Worm (Caenorhabditis elegans) whole organism, L3 larva: ENCODE results near the gene rnh-2.

Experiments
- R02D3.7 ChIP-seq: fragments of 150-350 bp; optimal IDR thresholded peaks from 2 replicates; lab custom pipeline; 2014; ENCODE audit warnings: missing biosample characterization, missing genetic modification characterization
- ZK546.5 ChIP-seq: sonication (generic microtip); optimal IDR thresholded peaks from 2 replicates; lab custom pipeline; 2017; ENCODE audit warnings: missing biosample characterization, missing genetic modification characterization
- ama-1 ChIP-seq: fragments of 150-350 bp; optimal IDR thresholded peaks from 2 replicates; lab custom pipeline; 2018
- ceh-16 ChIP-seq: sonication (generic microtip); optimal IDR thresholded peaks from 2 replicates; lab custom pipeline; 2017; ENCODE audit warnings: missing biosample characterization, missing genetic modification characterization
- ceh-82 ChIP-seq: fragments of 150-350 bp; optimal IDR thresholded peaks from 2 replicates; lab custom pipeline; 2014; ENCODE audit warnings: missing biosample characterization, missing genetic modification characterization
- egl-27 ChIP-seq: sonication (generic microtip); optimal IDR thresholded peaks from 4 replicates; lab custom pipeline; 2017; ENCODE audit warnings: missing biosample characterization, missing genetic modification reagents, missing genetic modification characterization
- egl-5 ChIP-seq: fragments of 150-350 bp; optimal IDR thresholded peaks from 2 replicates; lab custom pipeline; 2017; ENCODE audit warnings: missing biosample characterization, missing genetic modification reagents, missing genetic modification characterization, inconsistent platforms
- elt-1 ChIP-seq: fragments of 150-350 bp; optimal IDR thresholded peaks from 2 replicates; lab custom pipeline; 2014; ENCODE audit warnings: missing biosample characterization, missing genetic modification characterization
- elt-2 ChIP-seq: sonication (generic microtip); optimal IDR thresholded peaks from 2 replicates; lab custom pipeline; 2016; ENCODE audit warnings: missing genetic modification reagents, mild to moderate bottlenecking, missing genetic modification characterization, missing compliant biosample characterization
- elt-3 ChIP-seq, 3 experiments: fragments of 150-350 bp in 1 of 3; sonication (generic microtip) in 2 of 3; optimal IDR thresholded peaks; 2 replicates in 2 of 3; 4 replicates in 1 of 3; lab custom pipeline; 2014 to 2017; ENCODE audit warnings: missing biosample characterization in 3 of 3, missing genetic modification characterization in 3 of 3
- fkh-10 ChIP-seq: sonication (generic microtip); optimal IDR thresholded peaks from 2 replicates; lab custom pipeline; 2017; ENCODE audit warnings: missing biosample characterization, missing genetic modification reagents, missing genetic modification characterization
- fos-1 ChIP-seq: fragments of 150-350 bp; optimal IDR thresholded peaks from 2 replicates; lab custom pipeline; 2014; ENCODE audit warnings: missing biosample characterization, missing genetic modification characterization
- hmg-11 ChIP-seq: sonication (generic microtip); optimal IDR thresholded peaks from 2 replicates; lab custom pipeline; 2016; ENCODE audit warnings: missing genetic modification characterization, missing compliant biosample characterization
- jun-1 ChIP-seq: fragments of 150-350 bp; optimal IDR thresholded peaks from 2 replicates; lab custom pipeline; 2014; ENCODE audit warnings: missing biosample characterization, missing genetic modification reagents, missing genetic modification characterization
- lin-15B ChIP-seq: fragments of 150-350 bp; optimal IDR thresholded peaks from 2 replicates; lab custom pipeline; 2014; ENCODE audit warnings: missing biosample characterization, missing genetic modification characterization
- lin-39 ChIP-seq: fragments of 150-350 bp; optimal IDR thresholded peaks from 2 replicates; lab custom pipeline; 2018; ENCODE audit warnings: missing biosample characterization, missing genetic modification reagents, missing genetic modification characterization
- lsy-12 ChIP-seq: sonication (generic microtip); optimal IDR thresholded peaks from 2 replicates; lab custom pipeline; 2016; ENCODE audit warnings: mild to moderate bottlenecking, missing genetic modification characterization, missing compliant biosample characterization
- mml-1 ChIP-seq: fragments of 150-350 bp; sonication (generic microtip); optimal IDR thresholded peaks from 3 replicates; lab custom pipeline; 2014; ENCODE audit warnings: missing biosample characterization, missing genetic modification characterization
- nfya-1 ChIP-seq: sonication (generic microtip); optimal IDR thresholded peaks from 2 replicates; lab custom pipeline; 2017; ENCODE audit warnings: missing genetic modification characterization, mild to moderate bottlenecking, missing compliant biosample characterization, antibody characterized with exemption, moderate library complexity; ENCODE audit not compliant: insufficient read depth
- nhr-12 ChIP-seq: fragments of 150-350 bp; optimal IDR thresholded peaks from 2 replicates; lab custom pipeline; 2014; ENCODE audit warnings: missing biosample characterization, missing genetic modification characterization
- nhr-23 ChIP-seq: fragments of 150-350 bp; optimal IDR thresholded peaks from 2 replicates; lab custom pipeline; 2014; ENCODE audit warnings: missing biosample characterization, missing genetic modification reagents, missing genetic modification characterization
- nhr-25 ChIP-seq: sonication (generic microtip); optimal IDR thresholded peaks from 2 replicates; lab custom pipeline; 2017; ENCODE audit warnings: missing biosample characterization, missing genetic modification characterization
- nhr-43 ChIP-seq: sonication (generic microtip); optimal IDR thresholded peaks from 2 replicates; lab custom pipeline; 2016; ENCODE audit warnings: mild to moderate bottlenecking, missing genetic modification characterization, missing compliant biosample characterization; ENCODE audit not compliant: poor library complexity, severe bottlenecking
- nhr-76 ChIP-seq: fragments of 150-350 bp; sonication (generic microtip); optimal IDR thresholded peaks from 5 replicates; lab custom pipeline; 2014; ENCODE audit warnings: missing biosample characterization, missing genetic modification characterization
- pha-4 ChIP-seq: fragments of 150-350 bp; optimal IDR thresholded peaks from 2 replicates; lab custom pipeline; 2014; ENCODE audit warnings: missing biosample characterization, missing genetic modification reagents, missing genetic modification characterization
- pqm-1 ChIP-seq: fragments of 150-350 bp; optimal IDR thresholded peaks from 2 replicates; lab custom pipeline; 2017; ENCODE audit warnings: missing biosample characterization, missing genetic modification characterization, inconsistent platforms
- sea-2 ChIP-seq: fragments of 150-350 bp; sonication (generic microtip); optimal IDR thresholded peaks from 4 replicates; lab custom pipeline; 2014; ENCODE audit warnings: missing biosample characterization, missing genetic modification reagents, missing genetic modification characterization
- skn-1 ChIP-seq: fragments of 150-350 bp; optimal IDR thresholded peaks from 2 replicates; lab custom pipeline; 2014; ENCODE audit warnings: missing biosample characterization, missing genetic modification characterization
- snpc-4 ChIP-seq: fragments of 150-350 bp; optimal IDR thresholded peaks from 2 replicates; lab custom pipeline; 2014; ENCODE audit warnings: missing biosample characterization, missing genetic modification characterization
- unc-39 ChIP-seq: sonication (generic microtip); optimal IDR thresholded peaks from 4 replicates; lab custom pipeline; 2017; ENCODE audit warnings: missing biosample characterization, missing genetic modification characterization
- unc-62 ChIP-seq: fragments of 150-350 bp; sonication (generic microtip); optimal IDR thresholded peaks from 4 replicates; lab custom pipeline; 2014; ENCODE audit warnings: missing biosample characterization, missing genetic modification reagents, missing genetic modification characterization
- zag-1 ChIP-seq: fragments of 150-350 bp; optimal IDR thresholded peaks from 2 replicates; lab custom pipeline; 2014; ENCODE audit warnings: missing biosample characterization, missing genetic modification characterization
- ztf-11 ChIP-seq: fragments of 150-350 bp; optimal IDR thresholded peaks from 2 replicates; lab custom pipeline; 2014; ENCODE audit warnings: missing biosample characterization, missing genetic modification characterization
- ztf-4 ChIP-seq: fragments of 150-350 bp; optimal IDR thresholded peaks from 2 replicates; lab custom pipeline; 2014; ENCODE audit warnings: missing biosample characterization, missing genetic modification characterization

rnh-2 gene

DNA sequence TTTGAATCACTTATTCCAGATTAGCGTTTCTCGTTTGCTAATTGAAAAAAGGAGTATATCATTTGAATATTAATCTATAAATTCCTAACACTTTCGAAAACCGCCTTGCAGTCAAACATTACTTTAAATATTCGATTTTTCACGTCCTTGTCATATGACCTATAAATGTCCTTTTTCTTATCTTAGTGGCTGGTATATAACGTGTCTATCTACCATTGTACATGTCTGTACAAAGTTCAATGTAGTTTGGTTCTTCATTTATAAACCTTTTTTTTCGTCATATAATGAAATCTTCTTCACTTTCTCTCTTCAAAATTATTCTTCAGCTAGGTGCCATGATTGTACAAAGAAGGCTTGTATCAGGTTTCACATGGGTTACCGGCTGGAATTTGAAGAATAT lies 31.3 kb upstream of the rnh-2 start, which contains the start of gene gbh-2:
Gene gbh-2, plus strand, starts transcription at position 277 of the 400 bp plus-strand sequence.
- TF ChIP-seq ztf-4 (peak; percentile 48), nfya-1 (no peak), nhr-23 (tag; lab: Kevin White, UChicago) (peak; percentile 42), fkh-10 (no peak), nhr-43 (peak; percentile 46), nhr-25 (tag; lab: Kevin White, UChicago) (peak; percentile 63), elt-2 (peak; percentile 93), skn-1 (tag; lab: Kevin White, UChicago) (peak; percentile 67), jun-1 (peak; percentile 16), pqm-1 (tag; lab: Kevin White, UChicago) (peak; percentile 95), pha-4 (tag; lab: Kevin White, UChicago) (peak; percentile 11), ZK546.5 (no peak), snpc-4 (tag; lab: Kevin White, UChicago) (peak; percentile 9)

DNA sequence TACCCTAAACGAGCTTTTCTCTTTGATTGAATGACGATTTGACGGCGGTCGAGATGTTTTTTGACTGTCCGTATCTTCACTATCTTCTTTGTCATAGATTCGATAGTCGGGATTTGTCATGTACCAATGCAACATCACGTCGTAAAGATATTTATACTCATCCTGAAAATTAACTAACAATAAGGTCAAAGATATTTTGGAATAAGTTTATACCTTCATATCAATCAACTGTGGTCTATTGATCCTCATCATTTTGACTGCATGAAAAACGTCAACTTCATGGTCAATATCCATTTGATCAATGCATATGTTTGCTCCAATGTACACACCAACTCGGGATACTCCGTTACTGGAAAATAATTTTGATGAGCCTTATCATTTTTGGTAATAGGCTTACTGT lies 28.8 kb upstream of the rnh-2 start:
- TF ChIP-seq ceh-82 (tag; lab: Kevin White, UChicago) (no peak), unc-39 (tag; lab: Kevin White, UChicago) (no peak), ceh-16 (tag; lab: Kevin White, UChicago) (no peak), ztf-11 (tag; lab: Kevin White, UChicago) (no peak), nhr-43 (no peak), lin-39 (tag; lab: Kevin White, UChicago) (no peak), hmg-11 (tag; lab: Kevin White, UChicago) (no peak), sea-2 (no peak), mml-1 (tag; lab: Kevin White, UChicago) (no peak), ama-1 (no peak), R02D3.7 (tag; lab: Kevin White, UChicago) (no peak), lin-15B (tag; lab: Kevin White, UChicago) (no peak), elt-2 (no peak), egl-27 (tag; lab: Kevin White, UChicago) (no peak), nhr-23 (tag; lab: Kevin White, UChicago) (no peak), fkh-10 (no peak), elt-3 (tag; optimal IDR thresholded peaks at IDR 0.05; lab: Kevin White, UChicago) (no peak)

DNA sequence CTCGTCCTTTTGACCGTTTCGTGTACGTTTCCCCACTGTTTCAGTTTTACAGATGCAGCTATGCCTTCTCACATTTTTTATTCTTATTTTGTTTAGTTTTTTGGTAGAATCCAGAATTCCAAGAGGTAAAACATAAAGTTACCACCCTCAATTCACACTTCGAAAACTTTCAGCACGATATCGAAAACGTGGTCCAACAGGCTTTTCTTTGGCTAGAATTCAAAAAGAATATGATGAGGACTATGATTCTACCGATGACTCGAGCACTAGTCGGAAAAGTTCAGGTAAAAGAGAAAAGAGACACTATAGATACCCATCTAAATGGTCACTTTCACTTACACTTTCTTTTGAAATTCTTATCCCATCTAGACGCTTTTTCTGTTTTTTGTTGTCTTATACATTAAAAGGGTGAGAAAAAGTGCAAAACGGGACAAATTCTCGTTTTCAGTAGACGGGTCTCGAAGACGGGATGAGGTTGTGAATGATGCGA lies 22.7 kb upstream of the rnh-2 start, which contains the start of gene M05D6.9:
Gene M05D6.9, plus strand, starts transcription at position 51 of the 490 bp plus-strand sequence.
- TF ChIP-seq nhr-25 (tag; lab: Kevin White, UChicago) (peak; percentile 1), egl-27 (tag; lab: Kevin White, UChicago) (no peak), nfya-1 (no peak), elt-1 (tag; lab: Kevin White, UChicago) (peak; percentile 51), lsy-12 (tag; lab: Kevin White, UChicago) (no peak), ama-1 (no peak)

DNA sequence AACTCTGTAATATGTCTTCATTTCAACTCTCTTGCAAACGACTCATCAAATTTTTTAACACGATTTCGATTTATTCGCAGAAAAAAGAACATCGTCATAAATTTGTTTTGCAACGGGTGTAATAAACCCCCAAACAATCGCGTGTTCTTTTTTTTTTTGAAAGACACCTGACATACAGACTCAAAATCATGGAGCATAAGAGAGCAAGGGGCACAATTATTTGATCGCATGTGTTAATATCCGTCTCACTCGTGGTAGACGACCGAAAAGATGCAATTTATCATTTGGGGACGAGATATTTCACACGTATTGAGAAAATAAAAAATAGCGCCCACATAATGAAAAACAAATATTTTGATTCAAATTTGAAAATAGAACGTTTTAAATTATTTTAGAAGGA lies 20.8 kb upstream of the rnh-2 start:
- TF ChIP-seq lin-39 (tag; lab: Kevin White, UChicago) (peak; percentile 31), nhr-12 (tag; lab: Kevin White, UChicago) (no peak), egl-5 (tag; lab: Kevin White, UChicago) (peak; percentile 13)
- TF ChIP-seq, all 47 proteins: peak for 2

DNA sequence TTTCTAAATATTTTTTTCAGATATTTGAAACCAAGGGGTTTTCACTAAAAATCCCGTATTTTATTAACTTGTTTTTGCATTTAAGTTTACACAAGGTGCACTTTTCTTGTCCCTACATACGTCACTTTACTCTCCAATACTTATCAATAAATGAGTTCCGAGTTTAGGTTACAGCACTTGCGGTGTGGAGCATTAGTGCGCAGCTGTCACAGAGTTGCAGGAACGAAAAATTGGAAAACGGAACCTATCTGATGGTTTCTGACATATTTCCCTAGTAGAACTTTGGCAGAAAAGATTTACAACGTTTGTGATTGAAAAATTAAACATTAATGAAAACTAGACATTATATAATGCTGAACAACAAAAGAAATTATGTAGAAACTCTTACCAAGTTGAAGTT lies 18.8 kb upstream of the rnh-2 start:
- TF ChIP-seq fos-1 (tag; lab: Kevin White, UChicago) = no peak
- TF ChIP-seq hmg-11 (tag; lab: Kevin White, UChicago) = no peak
- TF ChIP-seq elt-3 (tag; optimal IDR thresholded peaks at IDR 0.05; lab: Kevin White, UChicago) = no peak
- no peak for TF ChIP-seq elt-2
- no peak for TF ChIP-seq unc-39 (tag; lab: Kevin White, UChicago)
- no peak for TF ChIP-seq lsy-12 (tag; lab: Kevin White, UChicago)
- no peak for TF ChIP-seq mml-1 (tag; lab: Kevin White, UChicago)
- no peak for TF ChIP-seq ceh-82 (tag; lab: Kevin White, UChicago)
- TF ChIP-seq zag-1 (tag; lab: Kevin White, UChicago) = no peak
- TF ChIP-seq pqm-1 (tag; lab: Kevin White, UChicago) = no peak
- TF ChIP-seq elt-1 (tag; lab: Kevin White, UChicago) = no peak
- no peak for TF ChIP-seq egl-5 (tag; lab: Kevin White, UChicago)
- no peak for TF ChIP-seq nhr-43
- no peak for TF ChIP-seq nhr-76 (tag; lab: Kevin White, UChicago)
- TF ChIP-seq ceh-16 (tag; lab: Kevin White, UChicago) = no peak
- no peak for TF ChIP-seq lin-39 (tag; lab: Kevin White, UChicago)
- TF ChIP-seq skn-1 (tag; lab: Kevin White, UChicago) = no peak
- no peak for TF ChIP-seq ztf-11 (tag; lab: Kevin White, UChicago)
- TF ChIP-seq unc-62 (GFP tag; lab: Kevin White, UChicago) = no peak
- no peak for TF ChIP-seq nhr-25 (tag; lab: Kevin White, UChicago)
